Worm (Caenorhabditis elegans): ENCODE results near the gene F57B1.1.

F57B1.1 gene

ce11 chrV:13154225-13154624, 41.2 kb downstream of the F57B1.1 start:
- no peak for TF ChIP-seq ztf-11 (tag; optimal IDR thresholded peaks at IDR 0.05)
- TF ChIP-seq mls-2 (tag; optimal IDR thresholded peaks at IDR 0.05) = no peak
- peak; percentile 97 for TF ChIP-seq unc-62 (GFP tag; optimal IDR thresholded peaks at IDR 0.05)
- peak; percentile 40 for TF ChIP-seq mab-5 (tag; optimal IDR thresholded peaks at IDR 0.05)
- peak; percentile 89 for TF ChIP-seq hlh-1 (tag; optimal IDR thresholded peaks at IDR 0.05)

DNA sequence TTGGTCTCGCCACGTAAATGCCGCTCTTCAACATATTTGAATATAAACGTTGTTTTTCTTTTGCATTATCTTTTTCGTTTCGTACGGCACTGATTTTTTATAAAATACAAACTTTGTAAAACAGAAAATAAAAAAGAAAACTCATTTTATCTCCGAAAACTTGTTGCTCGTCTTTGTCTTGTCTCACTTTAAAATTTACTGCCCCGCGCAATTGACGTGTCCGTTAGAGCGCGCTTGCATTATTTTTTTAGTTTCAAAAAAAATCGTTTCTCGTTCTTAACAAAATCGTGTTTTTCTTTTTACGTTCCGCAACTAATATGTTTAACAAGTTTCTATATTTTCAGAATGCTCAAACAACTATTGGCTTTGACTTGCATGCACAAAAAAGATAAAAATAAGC, 42.9 kb downstream of the F57B1.1 start, which contains the start of gene noca-1:
noca-1 (plus strand) TSS at position 345 of the 400 bp plus-strand sequence.
- TF ChIP-seq lin-32 (GFP tag; optimal IDR thresholded peaks at IDR 0.05) = no peak
- TF ChIP-seq unc-120 (tag; optimal IDR thresholded peaks at IDR 0.05; ENCODE audit: poor library complexity, severe bottlenecking) = no peak
- no peak for TF ChIP-seq nhr-2 (tag; optimal IDR thresholded peaks at IDR 0.05)
- TF ChIP-seq nhr-12 (tag; optimal IDR thresholded peaks at IDR 0.05) = no peak
- TF ChIP-seq ces-1 (GFP tag; optimal IDR thresholded peaks at IDR 0.05) = no peak
- no peak for TF ChIP-seq zip-8 (tag; optimal IDR thresholded peaks at IDR 0.05)
- TF ChIP-seq nhr-28 (tag; optimal IDR thresholded peaks at IDR 0.05) = no peak
- no peak for TF ChIP-seq mep-1 (tag; optimal IDR thresholded peaks at IDR 0.05)
- no peak for TF ChIP-seq hlh-1 (tag; optimal IDR thresholded peaks at IDR 0.05)
- TF ChIP-seq elt-3 (tag; optimal IDR thresholded peaks at IDR 0.05) = no peak
- no peak for TF ChIP-seq drap-1 (GFP tag; optimal IDR thresholded peaks at IDR 0.05)
- TF ChIP-seq ceh-39 (tag; optimal IDR thresholded peaks at IDR 0.05) = no peak
- no peak for TF ChIP-seq ceh-43 (GFP tag; optimal IDR thresholded peaks at IDR 0.05)
- no peak for TF ChIP-seq ham-2 (GFP tag; optimal IDR thresholded peaks at IDR 0.05)
